Worm (Caenorhabditis elegans) whole organism, early embryonic: ENCODE measurements around the gene F20B6.9.

ENCODE experiments used
- aly-1 ChIP-seq: sonication (generic microtip); optimal IDR thresholded peaks from 2 replicates; lab custom pipeline; 2016; ENCODE audit warnings: missing genetic modification characterization, missing compliant biosample characterization
- ama-1 ChIP-seq: fragments of 150-350 bp; optimal IDR thresholded peaks from 2 replicates; lab custom pipeline; 2014
- ceh-13 ChIP-seq: fragments of 200-800 bp; sonication (Bioruptor generic); optimal IDR thresholded peaks from 2 replicates; lab custom pipeline; 2018; ENCODE audit warnings: mild to moderate bottlenecking, missing genetic modification characterization, missing compliant biosample characterization
- ceh-36 ChIP-seq: sonication (generic microtip); optimal IDR thresholded peaks from 2 replicates; lab custom pipeline; 2016; ENCODE audit warnings: missing genetic modification characterization, inconsistent platforms, missing compliant biosample characterization
- flt-1 ChIP-seq: fragments of 200-800 bp; sonication (Bioruptor generic); IDR thresholded peaks from 2 replicates; pipeline ENCODE4 v1.3.6; 2022; ENCODE audit warnings: missing genetic modification characterization, missing compliant biosample characterization
- hmbx-1 ChIP-seq: sonication (generic microtip); optimal IDR thresholded peaks from 2 replicates; lab custom pipeline; 2016; ENCODE audit warnings: mild to moderate bottlenecking, missing genetic modification characterization, missing compliant biosample characterization
- hnd-1 ChIP-seq: sonication (generic microtip); optimal IDR thresholded peaks from 2 replicates; lab custom pipeline; 2016; ENCODE audit warnings: missing genetic modification characterization, missing compliant biosample characterization
- sea-1 ChIP-seq: fragments of 200-800 bp; sonication (Bioruptor generic); conservative IDR thresholded peaks from 2 replicates; pipeline ENCODE4 v1.3.6; 2022; ENCODE audit warnings: missing genetic modification characterization, missing compliant biosample characterization
- tbx-11 ChIP-seq: fragments of 200-800 bp; sonication (Bioruptor generic); IDR thresholded peaks from 2 replicates; pipeline ENCODE4 v1.3.6; 2022; ENCODE audit warnings: missing genetic modification characterization, missing compliant biosample characterization
- tbx-37 ChIP-seq: fragments of 200-800 bp; sonication (Bioruptor generic); conservative IDR thresholded peaks from 2 replicates; pipeline ENCODE4 v1.3.6; 2022; ENCODE audit warnings: missing genetic modification reagents, missing genetic modification characterization, missing compliant biosample characterization

DNA sequence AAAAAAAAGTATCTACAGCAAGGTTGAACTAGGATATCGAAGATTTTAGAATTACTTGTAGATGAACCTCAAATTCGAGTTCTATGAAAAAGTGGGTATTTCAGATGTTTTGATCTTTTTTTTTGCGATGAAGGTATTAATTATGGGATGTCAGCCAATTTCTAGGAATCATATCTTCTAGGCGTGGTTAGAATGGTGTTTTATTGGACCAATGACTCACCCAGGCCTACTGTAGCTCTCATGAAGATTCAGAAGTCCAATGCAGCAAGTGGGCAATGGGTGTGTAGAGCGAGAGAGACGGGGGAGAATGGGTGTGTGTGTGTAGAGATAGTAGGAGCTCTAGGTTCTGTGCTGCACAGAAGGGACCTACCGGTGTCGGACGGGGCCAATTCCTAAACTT lies 14.9 kb upstream of the F20B6.9 start:
- TF ChIP-seq ama-1 (lab: Kevin White, UChicago): no peak
- no peak for TF ChIP-seq tbx-11 (GFP tag; lab: Robert Waterston, UW)
- no peak for TF ChIP-seq hmbx-1 (tag; lab: Kevin White, UChicago)
- TF ChIP-seq flt-1 (GFP tag; lab: Robert Waterston, UW): no peak
- no peak for TF ChIP-seq hnd-1 (tag; lab: Kevin White, UChicago)
- no peak for TF ChIP-seq ceh-13 (GFP tag; lab: Kevin White, UChicago)
- TF ChIP-seq tbx-37 (GFP tag; lab: Robert Waterston, UW): no peak; the same call in 1 of the 2 replicates
- no peak for TF ChIP-seq ceh-36
- no peak for TF ChIP-seq sea-1
- no peak for TF ChIP-seq aly-1
